Worm (Caenorhabditis elegans): Measurements from ENCODE around the gene best-12.
A peak's percentile ranks its signal among the peaks of the same experiment; 100 is the strongest.

Gene best-12

DNA sequence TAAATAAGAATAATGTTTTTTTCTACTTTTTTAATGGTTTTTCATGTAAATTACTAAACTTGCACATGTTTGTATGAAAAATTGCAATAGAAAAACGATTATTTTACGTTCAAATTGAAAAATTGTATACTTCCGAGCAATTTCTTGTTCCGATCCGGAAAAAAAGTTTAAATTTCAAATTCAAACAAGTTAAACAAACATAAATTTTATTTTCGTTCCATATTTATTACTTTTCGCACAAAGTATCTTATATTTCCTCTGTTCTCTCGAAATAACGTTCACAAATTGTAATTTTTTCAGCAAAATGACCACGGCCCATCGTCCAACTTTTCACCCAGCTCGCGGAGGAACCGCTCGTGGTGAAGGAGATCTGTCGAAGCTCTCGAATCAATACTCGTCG lies 26.2 kb upstream of the best-12 start, which contains the start of gene cwc-15:
cwc-15 (plus strand) TSS at position 301 of the 400 bp plus-strand sequence.
- TF ChIP-seq madf-9 (GFP tag; conservative IDR thresholded peaks at IDR 0.05) (no peak), F26F4.8 (GFP tag; conservative IDR thresholded peaks at IDR 0.05) (no peak), Y75B8A.6 (GFP tag; IDR thresholded peaks at IDR 0.05) (no peak)

DNA sequence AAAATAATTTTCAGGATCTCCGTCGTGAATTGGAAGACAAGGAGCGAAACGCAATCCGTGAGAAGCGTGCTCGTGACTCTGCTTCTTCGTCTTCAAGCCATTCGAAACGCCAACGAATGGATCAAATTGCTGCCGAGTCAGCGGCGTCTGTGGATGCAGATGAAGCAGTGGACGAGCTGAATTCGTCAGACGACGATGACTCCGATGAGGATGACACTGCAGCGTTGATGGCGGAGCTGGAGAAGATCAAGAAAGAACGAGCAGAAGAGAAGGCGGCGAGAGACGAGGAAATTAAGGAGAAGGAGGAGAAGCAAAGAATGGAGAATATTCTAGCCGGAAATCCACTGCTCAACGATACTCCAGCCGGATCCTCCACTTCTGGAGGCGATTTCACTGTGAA lies 25.7 kb upstream of the best-12 start:
- TF ChIP-seq set-16 (GFP tag; IDR thresholded peaks at IDR 0.05) = peak; percentile 51
- TF ChIP-seq snpc-4 (tag; optimal IDR thresholded peaks at IDR 0.05) = no peak

DNA sequence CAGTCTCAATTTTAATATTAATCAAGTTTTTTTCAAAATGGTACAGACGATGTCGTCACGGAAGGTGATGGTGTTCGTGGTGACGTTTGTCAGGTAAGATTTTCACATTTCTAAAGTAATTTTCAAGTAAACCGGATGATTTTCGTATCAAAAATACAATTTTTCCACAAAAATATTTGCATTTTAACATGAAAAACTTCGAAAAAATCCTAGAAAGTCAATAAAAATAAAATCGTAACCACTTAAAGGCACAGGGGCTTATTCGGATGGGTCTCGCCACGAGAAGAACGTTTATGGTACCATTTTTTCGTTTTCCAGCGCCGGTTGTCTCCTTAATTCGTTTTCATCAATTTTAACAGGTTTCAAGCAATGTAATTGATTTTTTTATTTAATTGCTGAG lies 25.0 kb upstream of the best-12 start, which contains the start of gene T10C6.6:
T10C6.6 (plus strand) TSS at position 27 of the 400 bp plus-strand sequence.
- TF ChIP-seq daf-19 (GFP tag; conservative IDR thresholded peaks at IDR 0.05) = 0 out of 2 replicates have a peak, but pooled peaks have one; percentile 13
- TF ChIP-seq ZK546.5 (tag; optimal IDR thresholded peaks at IDR 0.05) = no peak
- 0 out of 2 replicates have a peak, but pooled peaks have one; percentile 33 for TF ChIP-seq arid-1 (GFP tag; conservative IDR thresholded peaks at IDR 0.05)
- no peak for TF ChIP-seq ctbp-1 (GFP tag; IDR thresholded peaks at IDR 0.05)
- TF ChIP-seq F49E8.2 (tag; optimal IDR thresholded peaks at IDR 0.05; ENCODE audit: borderline replicate concordance) = peak; percentile 36
- TF ChIP-seq dpl-1 (GFP tag; optimal IDR thresholded peaks at IDR 0.05) = peak; percentile 8
- no peak for TF ChIP-seq zfp-2 (tag; optimal IDR thresholded peaks at IDR 0.05)
- TF ChIP-seq lim-7 (GFP tag; IDR thresholded peaks at IDR 0.05) = no peak
- no peak for TF ChIP-seq ztf-11 (tag; optimal IDR thresholded peaks at IDR 0.05)

DNA sequence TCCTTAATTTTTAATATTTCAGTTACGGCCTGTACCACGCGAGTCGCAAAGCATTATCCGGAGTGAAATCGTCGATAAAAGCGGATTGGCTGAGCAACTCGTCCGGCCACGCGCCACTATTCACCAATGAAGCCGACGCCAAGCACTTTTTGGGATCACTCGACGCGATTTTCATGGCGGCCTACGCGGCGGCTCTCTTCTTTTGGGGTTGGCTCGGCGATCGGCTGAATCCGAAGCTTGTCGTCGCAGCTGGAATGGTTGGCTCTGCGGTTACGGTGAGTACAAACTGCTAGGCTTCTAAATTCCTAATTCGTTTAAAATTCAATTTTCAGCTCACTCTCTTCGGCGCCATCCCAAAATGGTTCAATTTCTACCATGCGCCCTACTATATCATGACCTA lies 24.4 kb upstream of the best-12 start:
- TF ChIP-seq ceh-28 (tag; optimal IDR thresholded peaks at IDR 0.05) (no peak), set-16 (GFP tag; IDR thresholded peaks at IDR 0.05) (peak; percentile 67)

DNA sequence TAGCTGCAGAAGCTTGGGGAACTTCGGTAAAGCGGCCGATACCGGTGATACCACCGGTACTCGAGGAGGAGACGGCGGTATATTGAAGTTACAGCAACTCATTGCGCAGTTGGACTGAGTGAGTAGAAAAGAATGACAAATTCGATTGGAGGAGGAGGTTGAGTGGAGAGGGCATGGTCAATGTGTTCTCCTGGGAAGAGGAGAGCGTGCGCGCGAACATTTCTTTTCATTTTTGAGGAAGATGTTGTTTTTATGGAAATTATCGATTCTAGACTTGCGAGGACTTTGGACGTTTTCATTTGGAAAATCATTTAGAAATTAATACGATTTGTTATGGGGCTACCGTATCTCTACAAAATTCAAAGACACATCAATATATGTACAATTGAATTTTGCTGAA lies 20.0 kb upstream of the best-12 start:
- TF ChIP-seq ZK337.2 (GFP tag; IDR thresholded peaks at IDR 0.05) (no peak), nhr-77 (tag; optimal IDR thresholded peaks at IDR 0.05) (no peak), ctbp-1 (GFP tag; IDR thresholded peaks at IDR 0.05) (no peak), nhr-76 (tag; optimal IDR thresholded peaks at IDR 0.05) (no peak), madf-9 (GFP tag; conservative IDR thresholded peaks at IDR 0.05) (no peak), duxl-1 (tag; optimal IDR thresholded peaks at IDR 0.05; ENCODE audit: poor library complexity) (no peak), zfp-3 (GFP tag; conservative IDR thresholded peaks at IDR 0.05) (no peak), mxl-2 (GFP tag; conservative IDR thresholded peaks at IDR 0.05) (no peak), spr-1 (tag; optimal IDR thresholded peaks at IDR 0.05) (no peak), mdl-1 (tag; optimal IDR thresholded peaks at IDR 0.05) (no peak), Y5F2A.4 (GFP tag; optimal IDR thresholded peaks at IDR 0.05) (no peak), T20F7.1 (GFP tag; optimal IDR thresholded peaks at IDR 0.05) (no peak)

DNA sequence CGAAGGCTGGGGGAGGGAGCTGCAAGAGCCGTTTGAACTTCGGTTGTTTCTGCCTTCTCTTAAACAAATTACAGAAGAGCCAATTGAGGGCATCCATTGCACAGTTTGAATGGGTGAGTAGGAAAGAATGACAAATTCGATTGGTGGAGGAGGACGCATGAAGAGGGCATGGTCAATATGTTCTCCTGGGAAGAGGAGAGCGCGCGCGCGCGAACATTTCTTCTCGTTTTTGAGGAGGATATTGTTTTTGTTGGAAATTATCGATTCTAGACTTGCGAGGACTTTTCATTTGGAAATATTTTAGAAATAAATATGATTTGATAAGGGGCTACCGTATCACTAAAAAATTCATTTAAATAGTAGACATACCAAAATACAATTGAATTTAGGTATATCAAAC lies 17.7 kb upstream of the best-12 start, which contains the start of gene T10C6.7:
T10C6.7 (minus strand) TSS at position 143 of the 400 bp plus-strand sequence.
- TF ChIP-seq nhr-10 (tag; optimal IDR thresholded peaks at IDR 0.05) (no peak), lin-38 (GFP tag; IDR thresholded peaks at IDR 0.05) (no peak), unc-62 (GFP tag; optimal IDR thresholded peaks at IDR 0.05 in 1 of 2) (no peak), unc-62 (tag; optimal IDR thresholded peaks at IDR 0.05) (no peak), duxl-1 (tag; optimal IDR thresholded peaks at IDR 0.05; ENCODE audit: poor library complexity) (no peak)

DNA sequence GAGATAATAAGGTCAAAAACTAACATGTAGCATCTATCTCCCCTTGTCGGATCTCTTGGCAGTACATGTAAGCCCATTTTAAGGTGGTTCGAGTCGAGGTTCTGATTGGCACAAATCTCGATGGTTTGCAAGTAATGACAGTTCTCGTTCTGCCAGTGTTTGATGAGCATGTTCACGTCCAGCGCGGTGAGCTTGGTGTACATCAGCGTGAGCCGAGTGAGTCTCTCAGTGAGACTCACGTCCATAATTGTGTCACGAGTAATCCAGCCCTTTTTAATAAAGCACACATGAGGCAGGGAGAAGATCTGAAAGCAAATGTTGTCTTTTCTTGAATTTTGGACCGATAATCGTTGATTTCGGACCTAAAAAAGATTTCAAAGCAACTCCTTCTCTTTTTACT lies 16.5 kb upstream of the best-12 start, which contains the start of gene T10C6.16:
T10C6.16 (minus strand) TSS at position 245 of the 400 bp plus-strand sequence.
- TF ChIP-seq snpc-1.2 (GFP tag; IDR thresholded peaks at IDR 0.05) (0 out of 2 replicates have a peak, but pooled peaks have one; percentile 8), aha-1 (tag) (peak; percentile 79), unc-62 (GFP tag; optimal IDR thresholded peaks at IDR 0.05 in 1 of 2) (peak in 1 of 2 experiments; percentile 97), unc-62 (tag; optimal IDR thresholded peaks at IDR 0.05) (no peak), spr-1 (tag; optimal IDR thresholded peaks at IDR 0.05) (no peak), ceh-62 (tag; optimal IDR thresholded peaks at IDR 0.05) (no peak), nhr-25 (tag; optimal IDR thresholded peaks at IDR 0.05; ENCODE audit: borderline replicate concordance, insufficient read depth) (no peak), ZK546.5 (tag; optimal IDR thresholded peaks at IDR 0.05) (no peak), duxl-1 (tag; optimal IDR thresholded peaks at IDR 0.05; ENCODE audit: poor library complexity) (no peak), ztf-7 (tag; optimal IDR thresholded peaks at IDR 0.05) (no peak), hlh-11 (tag; optimal IDR thresholded peaks at IDR 0.05) (no peak), pqm-1 (tag; optimal IDR thresholded peaks at IDR 0.05) (no peak), mdl-1 (tag; optimal IDR thresholded peaks at IDR 0.05) (no peak), snpc-4 (tag; optimal IDR thresholded peaks at IDR 0.05) (no peak)

Measured in whole organism, L4 larva.